Worm (Caenorhabditis elegans) whole organism, L1 larva: Measurements from ENCODE around the gene del-2.

Experiments
- C16A3.4 ChIP-seq: fragments of 150-350 bp; optimal IDR thresholded peaks from 2 replicates; lab custom pipeline; 2014; ENCODE audit warnings: missing biosample characterization, missing genetic modification characterization
- C34B4.2 ChIP-seq: sonication (generic microtip); optimal IDR thresholded peaks from 2 replicates; lab custom pipeline; 2017; ENCODE audit warnings: mild to moderate bottlenecking, missing genetic modification characterization, missing compliant biosample characterization
- F16B12.6 ChIP-seq: fragments of 150-350 bp; optimal IDR thresholded peaks from 2 replicates; lab custom pipeline; 2014; ENCODE audit warnings: missing biosample characterization, missing genetic modification characterization
- Y116A8C.19 ChIP-seq: sonication (generic microtip); optimal IDR thresholded peaks from 2 replicates; lab custom pipeline; 2016; ENCODE audit warnings: missing compliant biosample characterization, missing genetic modification characterization, borderline replicate concordance
- aha-1 ChIP-seq: fragments of 150-350 bp; optimal IDR thresholded peaks from 2 replicates; lab custom pipeline; 2014; ENCODE audit warnings: missing biosample characterization, missing genetic modification characterization
- aly-2 ChIP-seq: fragments of 150-350 bp; optimal IDR thresholded peaks from 2 replicates; lab custom pipeline; 2014; ENCODE audit warnings: missing biosample characterization, missing genetic modification characterization
- blmp-1 ChIP-seq: fragments of 150-350 bp; optimal IDR thresholded peaks from 2 replicates; lab custom pipeline; 2014; ENCODE audit warnings: missing biosample characterization, missing genetic modification characterization
- ceh-8 ChIP-seq: fragments of 200-800 bp; sonication (Bioruptor generic); optimal IDR thresholded peaks from 2 replicates; lab custom pipeline; 2018; ENCODE audit warnings: mild to moderate bottlenecking, missing genetic modification characterization, moderate library complexity, missing compliant biosample characterization
- ceh-82 ChIP-seq, 3 experiments: fragments of 150-350 bp in 1 of 3; sonication (generic microtip) in 2 of 3; optimal IDR thresholded peaks; 2 replicates each; lab custom pipeline; 2014 to 2017; ENCODE audit warnings: missing biosample characterization in 3 of 3, missing genetic modification characterization in 3 of 3
- ceh-88 ChIP-seq: fragments of 200-800 bp; sonication (Bioruptor generic); IDR thresholded peaks from 2 replicates; pipeline ENCODE4 v1.3.6; 2022; ENCODE audit warnings: missing genetic modification characterization, missing compliant biosample characterization
- efl-1 ChIP-seq, 4 experiments: fragments of 150-350 bp; optimal IDR thresholded peaks in 3 of 4; peaks in 1 of 4; 1 replicate in 1 of 4; 2 replicates in 3 of 4; lab custom pipeline; 2014; ENCODE audit warnings: missing biosample characterization in 2 of 4, missing genetic modification characterization in 2 of 4, missing genetic modification reagents in 2 of 4
- efl-3 ChIP-seq: fragments of 200-800 bp; sonication (Bioruptor generic); optimal IDR thresholded peaks from 2 replicates; lab custom pipeline; 2018; ENCODE audit warnings: mild to moderate bottlenecking, missing genetic modification characterization, missing compliant biosample characterization
- egl-13 ChIP-seq: sonication (generic microtip); optimal IDR thresholded peaks from 2 replicates; lab custom pipeline; 2016; ENCODE audit warnings: missing genotype, missing genetic modification reagents, missing genetic modification characterization, missing compliant biosample characterization
- elt-2 ChIP-seq: sonication (generic microtip); optimal IDR thresholded peaks from 2 replicates; lab custom pipeline; 2016; ENCODE audit warnings: missing genetic modification characterization, mild to moderate bottlenecking, inconsistent platforms, missing compliant biosample characterization, missing genetic modification reagents
- fkh-10 ChIP-seq: sonication (generic microtip); optimal IDR thresholded peaks from 2 replicates; lab custom pipeline; 2017; ENCODE audit warnings: missing biosample characterization, missing genetic modification reagents, missing genetic modification characterization
- hlh-17 ChIP-seq: fragments of 200-800 bp; sonication (Bioruptor generic); optimal IDR thresholded peaks from 2 replicates; lab custom pipeline; 2018; ENCODE audit warnings: missing genetic modification characterization, mild to moderate bottlenecking, missing compliant biosample characterization, moderate library complexity, borderline replicate concordance
- hpl-2 ChIP-seq: fragments of 150-350 bp; optimal IDR thresholded peaks from 2 replicates; lab custom pipeline; 2014; ENCODE audit warnings: missing biosample characterization, missing genetic modification reagents, missing genetic modification characterization
- isw-1 ChIP-seq: fragments of 200-800 bp; sonication (Bioruptor generic); IDR thresholded peaks from 2 replicates; pipeline ENCODE4 v1.3.6; 2022; ENCODE audit warnings: missing genetic modification characterization, missing compliant biosample characterization
- lin-13 ChIP-seq: fragments of 150-350 bp; optimal IDR thresholded peaks from 2 replicates; lab custom pipeline; 2014; ENCODE audit warnings: missing biosample characterization, missing genetic modification reagents, missing genetic modification characterization
- lin-14 ChIP-seq: fragments of 200-800 bp; sonication (Bioruptor generic); optimal IDR thresholded peaks from 2 replicates; lab custom pipeline; 2018; ENCODE audit warnings: mild to moderate bottlenecking, missing genetic modification characterization, moderate library complexity, missing compliant biosample characterization
- lin-15B ChIP-seq: fragments of 150-350 bp; sonication (generic microtip); optimal IDR thresholded peaks from 3 replicates; lab custom pipeline; 2014; ENCODE audit warnings: missing biosample characterization, missing genetic modification characterization
- lir-3 ChIP-seq: sonication (generic microtip); optimal IDR thresholded peaks from 2 replicates; lab custom pipeline; 2016; ENCODE audit warnings: mild to moderate bottlenecking, missing genetic modification characterization, moderate library complexity, missing compliant biosample characterization; ENCODE audit not compliant: poor library complexity
- mab-9 ChIP-seq: fragments of 200-800 bp; sonication (Bioruptor generic); IDR thresholded peaks from 2 replicates; pipeline ENCODE4 v1.3.6; 2022; ENCODE audit warnings: missing genetic modification reagents, missing genetic modification characterization, missing compliant biosample characterization
- mep-1 ChIP-seq: fragments of 150-350 bp; optimal IDR thresholded peaks from 2 replicates; lab custom pipeline; 2014; ENCODE audit warnings: missing biosample characterization, missing genetic modification characterization
- nhr-12 ChIP-seq: sonication (generic microtip); optimal IDR thresholded peaks from 2 replicates; lab custom pipeline; 2017; ENCODE audit warnings: missing biosample characterization, missing genetic modification characterization
- nhr-20 ChIP-seq: sonication (generic microtip); optimal IDR thresholded peaks from 2 replicates; lab custom pipeline; 2016; ENCODE audit warnings: mild to moderate bottlenecking, missing genetic modification characterization, missing compliant biosample characterization
- nhr-71 ChIP-seq: sonication (generic microtip); optimal IDR thresholded peaks from 2 replicates; lab custom pipeline; 2016; ENCODE audit warnings: mild to moderate bottlenecking, missing genetic modification characterization, moderate library complexity, missing compliant biosample characterization
- nhr-76 ChIP-seq: sonication (generic microtip); optimal IDR thresholded peaks from 2 replicates; lab custom pipeline; 2017; ENCODE audit warnings: missing biosample characterization, missing genetic modification characterization
- nhr-77 ChIP-seq: fragments of 150-350 bp; optimal IDR thresholded peaks from 2 replicates; lab custom pipeline; 2014; ENCODE audit warnings: missing biosample characterization, missing genetic modification characterization
- nhr-84 ChIP-seq: sonication (generic microtip); optimal IDR thresholded peaks from 2 replicates; lab custom pipeline; 2017; ENCODE audit warnings: missing biosample characterization, missing genetic modification characterization
- nhr-90 ChIP-seq: sonication (generic microtip); optimal IDR thresholded peaks from 2 replicates; lab custom pipeline; 2016; ENCODE audit warnings: mild to moderate bottlenecking, missing genetic modification characterization, missing compliant biosample characterization; ENCODE audit not compliant: poor library complexity
- pag-3 ChIP-seq: sonication (generic microtip); optimal IDR thresholded peaks from 2 replicates; lab custom pipeline; 2017; ENCODE audit warnings: missing genetic modification characterization, mild to moderate bottlenecking, missing compliant biosample characterization, antibody characterized with exemption, borderline replicate concordance; ENCODE audit not compliant: insufficient read depth
- pax-3 ChIP-seq: fragments of 200-800 bp; sonication (Bioruptor generic); optimal IDR thresholded peaks from 2 replicates; lab custom pipeline; 2018; ENCODE audit warnings: mild to moderate bottlenecking, missing genetic modification characterization, moderate library complexity, missing compliant biosample characterization
- pqm-1 ChIP-seq: sonication (generic microtip); optimal IDR thresholded peaks from 3 replicates; lab custom pipeline; 2017; ENCODE audit warnings: missing biosample characterization, missing genetic modification characterization
- rnt-1 ChIP-seq: sonication (generic microtip); optimal IDR thresholded peaks from 2 replicates; lab custom pipeline; 2016; ENCODE audit warnings: mild to moderate bottlenecking, missing genetic modification characterization, moderate library complexity, missing compliant biosample characterization
- snu-23 ChIP-seq: sonication (generic microtip); optimal IDR thresholded peaks from 2 replicates; lab custom pipeline; 2016; ENCODE audit warnings: missing genetic modification characterization, missing compliant biosample characterization
- sox-4 ChIP-seq: sonication (generic microtip); optimal IDR thresholded peaks from 2 replicates; lab custom pipeline; 2016; ENCODE audit warnings: missing genetic modification characterization, missing compliant biosample characterization
- sptf-1 ChIP-seq: fragments of 150-350 bp; optimal IDR thresholded peaks from 2 replicates; lab custom pipeline; 2014; ENCODE audit warnings: missing biosample characterization, missing genetic modification characterization
- swsn-7 ChIP-seq: sonication (generic microtip); optimal IDR thresholded peaks from 2 replicates; lab custom pipeline; 2016; ENCODE audit warnings: missing genetic modification characterization, missing compliant biosample characterization
- tbx-2 ChIP-seq: sonication (generic microtip); optimal IDR thresholded peaks from 2 replicates; lab custom pipeline; 2016; ENCODE audit warnings: missing genetic modification characterization, missing compliant biosample characterization
- unc-130 ChIP-seq: fragments of 150-350 bp; optimal IDR thresholded peaks from 2 replicates; lab custom pipeline; 2017; ENCODE audit warnings: missing biosample characterization, missing genetic modification characterization, inconsistent platforms
- unc-30 ChIP-seq: sonication (generic microtip); optimal IDR thresholded peaks from 2 replicates; lab custom pipeline; 2017; ENCODE audit warnings: missing biosample characterization, missing genetic modification characterization
- unc-98 ChIP-seq: fragments of 200-800 bp; sonication (Bioruptor generic); IDR thresholded peaks from 2 replicates; pipeline ENCODE4 v1.3.6; 2022; ENCODE audit warnings: missing genetic modification characterization, missing compliant biosample characterization
- xbp-1 ChIP-seq: sonication (generic microtip); optimal IDR thresholded peaks from 2 replicates; lab custom pipeline; 2016; ENCODE audit warnings: missing genetic modification characterization, missing compliant biosample characterization

The del-2 gene

ce11 chrIV:9676535-9676934, 34.7 kb upstream of the del-2 start (continued):
- TF ChIP-seq unc-98 (GFP tag; lab: Robert Waterston, UW), result no peak
- peak; percentile 38 for TF ChIP-seq nhr-90 (tag; lab: Kevin White, UChicago)
- TF ChIP-seq pag-3 (tag; lab: Kevin White, UChicago), result no peak
- TF ChIP-seq rnt-1 (tag; lab: Kevin White, UChicago), result no peak
- TF ChIP-seq sptf-1 (tag; lab: Kevin White, UChicago), result no peak
- no peak for TF ChIP-seq C34B4.2 (tag; lab: Kevin White, UChicago)
- no peak for TF ChIP-seq nhr-77 (tag; lab: Kevin White, UChicago)
- no peak for TF ChIP-seq lin-15B
- no peak for TF ChIP-seq lin-13 (GFP tag; lab: Kevin White, UChicago)
- no peak for TF ChIP-seq F16B12.6 (tag; lab: Kevin White, UChicago)
- TF ChIP-seq swsn-7, result no peak
- TF ChIP-seq blmp-1 (tag; lab: Kevin White, UChicago), result no peak
- no peak for TF ChIP-seq egl-13 (tag; lab: Kevin White, UChicago)
- TF ChIP-seq ceh-88 (GFP tag; lab: Robert Waterston, UW), result peak; percentile 7; the same call in 1 of the 2 replicates
- TF ChIP-seq nhr-12 (tag; lab: Kevin White, UChicago), result no peak
- TF ChIP-seq snu-23 (GFP tag; lab: Kevin White, UChicago), result peak; percentile 0
- no peak for TF ChIP-seq ceh-82 (tag; optimal IDR thresholded peaks at IDR 0.05; lab: Kevin White, UChicago)
- TF ChIP-seq unc-30 (tag; lab: Kevin White, UChicago), result no peak
- TF ChIP-seq ceh-8 (GFP tag; lab: Kevin White, UChicago), result no peak
- no peak for TF ChIP-seq sox-4 (tag; lab: Kevin White, UChicago)
- peak; percentile 43 for TF ChIP-seq nhr-71 (tag; lab: Kevin White, UChicago)
- TF ChIP-seq elt-2 (tag; lab: Kevin White, UChicago), result peak; percentile 76
- no peak for TF ChIP-seq hlh-17 (GFP tag; lab: Kevin White, UChicago)
- no peak for TF ChIP-seq unc-130 (tag; lab: Kevin White, UChicago)
- TF ChIP-seq mab-9 (GFP tag; lab: Robert Waterston, UW), result no peak
- no peak for TF ChIP-seq isw-1 (GFP tag; lab: Robert Waterston, UW)
- no peak for TF ChIP-seq nhr-84 (tag; lab: Kevin White, UChicago)
- no peak for TF ChIP-seq xbp-1 (tag; lab: Kevin White, UChicago)
- TF ChIP-seq efl-1 (optimal IDR thresholded peaks at IDR 0.05; lab: Kevin White, UChicago), result no peak
- peak in 1 of 2 experiments; percentile 33 for TF ChIP-seq efl-1 (GFP tag; optimal IDR thresholded peaks at IDR 0.05 in 1 of 2; lab: Kevin White, UChicago)
- no peak for TF ChIP-seq fkh-10 (GFP tag; lab: Kevin White, UChicago)
- TF ChIP-seq tbx-2, result no peak
- no peak for TF ChIP-seq nhr-76 (tag; lab: Kevin White, UChicago)
- TF ChIP-seq nhr-20 (tag; lab: Kevin White, UChicago), result peak; percentile 63
- no peak for TF ChIP-seq lir-3 (tag; lab: Kevin White, UChicago)
- TF ChIP-seq lin-14 (GFP tag; lab: Kevin White, UChicago), result peak; percentile 24
- no peak for TF ChIP-seq efl-3
- no peak for TF ChIP-seq Y116A8C.19
- no peak for TF ChIP-seq pqm-1 (tag; lab: Kevin White, UChicago)
- TF ChIP-seq aly-2 (tag; lab: Kevin White, UChicago), result no peak
- no peak for TF ChIP-seq mep-1 (tag; lab: Kevin White, UChicago)
- no peak for TF ChIP-seq aha-1 (tag; lab: Kevin White, UChicago)
- no peak for TF ChIP-seq hpl-2 (GFP tag; lab: Kevin White, UChicago)
- no peak for TF ChIP-seq C16A3.4 (tag; lab: Kevin White, UChicago)
- no peak for TF ChIP-seq pax-3
- TF ChIP-seq, all 84 proteins: peak for 11
